Worm (Caenorhabditis elegans): ENCODE measurements around the gene C16C8.19.

DNA sequence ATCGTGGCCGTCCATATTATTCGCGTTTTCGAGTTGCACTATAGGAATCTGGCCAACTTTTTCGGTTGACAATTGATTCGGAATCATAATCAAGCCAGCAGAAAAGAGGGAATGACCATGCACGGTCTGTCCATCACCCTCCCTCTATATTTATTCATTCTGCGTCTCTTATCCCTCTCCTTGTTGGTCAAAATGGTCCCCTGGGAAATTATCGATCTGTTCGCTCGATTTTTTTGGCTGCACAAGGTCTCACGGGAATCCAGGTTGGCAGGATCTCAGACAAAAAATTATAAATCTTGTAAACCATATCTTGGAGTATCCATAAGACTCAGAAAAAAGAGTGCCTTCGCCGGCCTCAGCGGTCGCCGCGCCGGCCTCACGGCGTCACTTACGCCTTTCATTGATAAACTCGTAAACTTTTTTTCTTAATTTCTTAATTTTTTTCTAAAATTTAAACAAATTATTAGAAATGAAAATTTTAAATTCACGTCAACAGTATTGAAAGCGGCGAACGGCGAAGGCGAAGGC, 43.8 kb upstream of the C16C8.19 start, which contains the start of the genes F18A12.7 and F18A12.2:
- TF ChIP-seq nhr-237 (tag; optimal IDR thresholded peaks at IDR 0.05) = no peak
- TF ChIP-seq mep-1 (tag; optimal IDR thresholded peaks at IDR 0.05) = no peak
- no peak for TF ChIP-seq nhr-12 (tag; optimal IDR thresholded peaks at IDR 0.05)
- TF ChIP-seq blmp-1 (tag; optimal IDR thresholded peaks at IDR 0.05) = no peak
- TF ChIP-seq unc-62 (GFP tag; optimal IDR thresholded peaks at IDR 0.05) = no peak
- TF ChIP-seq nhr-76 (tag; optimal IDR thresholded peaks at IDR 0.05) = no peak
- no peak for TF ChIP-seq sptf-1 (tag; optimal IDR thresholded peaks at IDR 0.05)

Data from whole organism, mixed stage, embryonic.